Worm (Caenorhabditis elegans) whole organism, mixed stage, embryonic: ENCODE data around the gene msp-40.
"Not testable (repeated sequence)": the region's sequence is repeated elsewhere in the genome, so short reads cannot be mapped to it uniquely, and the experiment has no call there.

Experiments
- M03D4.4 ChIP-seq: sonication (generic microtip); optimal IDR thresholded peaks from 2 replicates; lab custom pipeline; 2017; ENCODE audit warnings: mild to moderate bottlenecking, missing genetic modification characterization, missing compliant biosample characterization
- bed-3 ChIP-seq: fragments of 200-800 bp; sonication (Bioruptor generic); optimal IDR thresholded peaks from 3 replicates; lab custom pipeline; 2018; ENCODE audit warnings: mild to moderate bottlenecking, missing genetic modification characterization, moderate library complexity, missing compliant biosample characterization
- blmp-1 ChIP-seq: fragments of 150-350 bp; optimal IDR thresholded peaks from 2 replicates; lab custom pipeline; 2014; ENCODE audit warnings: missing biosample characterization, missing genetic modification characterization
- ceh-39 ChIP-seq: fragments of 150-350 bp; optimal IDR thresholded peaks from 2 replicates; lab custom pipeline; 2014; ENCODE audit warnings: missing biosample characterization, missing genetic modification characterization
- ceh-43 ChIP-seq: fragments of 200-800 bp; sonication (Bioruptor generic); optimal IDR thresholded peaks from 2 replicates; lab custom pipeline; 2018; ENCODE audit warnings: mild to moderate bottlenecking, missing genetic modification characterization, moderate library complexity, missing compliant biosample characterization
- ceh-83 ChIP-seq: fragments of 200-800 bp; sonication (Bioruptor generic); optimal IDR thresholded peaks from 2 replicates; lab custom pipeline; 2018; ENCODE audit warnings: mild to moderate bottlenecking, missing genetic modification characterization, missing compliant biosample characterization
- ces-1 ChIP-seq: fragments of 150-350 bp; optimal IDR thresholded peaks from 2 replicates; lab custom pipeline; 2014; ENCODE audit warnings: missing biosample characterization, missing genetic modification reagents, missing genetic modification characterization
- cnd-1 ChIP-seq: fragments of 200-800 bp; sonication (Bioruptor generic); optimal IDR thresholded peaks from 2 replicates; lab custom pipeline; 2018; ENCODE audit warnings: mild to moderate bottlenecking, missing genetic modification characterization, missing compliant biosample characterization
- drap-1 ChIP-seq: fragments of 200-800 bp; sonication (Bioruptor generic); optimal IDR thresholded peaks from 3 replicates; lab custom pipeline; 2018; ENCODE audit warnings: mild to moderate bottlenecking, missing genetic modification characterization, missing compliant biosample characterization
- elt-1 ChIP-seq: sonication (generic microtip); optimal IDR thresholded peaks from 2 replicates; lab custom pipeline; 2017; ENCODE audit warnings: missing genetic modification characterization, mild to moderate bottlenecking, missing compliant biosample characterization, antibody characterized with exemption, moderate library complexity, borderline replicate concordance; ENCODE audit not compliant: insufficient read depth
- elt-3 ChIP-seq: fragments of 150-350 bp; optimal IDR thresholded peaks from 2 replicates; lab custom pipeline; 2014; ENCODE audit warnings: missing biosample characterization, missing genetic modification characterization
- ham-2 ChIP-seq: fragments of 200-800 bp; sonication (Bioruptor generic); optimal IDR thresholded peaks from 2 replicates; lab custom pipeline; 2018; ENCODE audit warnings: mild to moderate bottlenecking, missing genetic modification characterization, missing compliant biosample characterization
- hlh-1 ChIP-seq: fragments of 150-350 bp; optimal IDR thresholded peaks from 2 replicates; lab custom pipeline; 2014; ENCODE audit warnings: missing biosample characterization, missing genetic modification reagents, missing genetic modification characterization
- lin-13 ChIP-seq: fragments of 150-350 bp; optimal IDR thresholded peaks from 2 replicates; lab custom pipeline; 2014; ENCODE audit warnings: missing biosample characterization, missing genetic modification characterization
- lin-32 ChIP-seq: fragments of 200-800 bp; sonication (Bioruptor generic); optimal IDR thresholded peaks from 2 replicates; lab custom pipeline; 2018; ENCODE audit warnings: mild to moderate bottlenecking, missing genetic modification characterization, missing compliant biosample characterization
- lsy-2 ChIP-seq: fragments of 150-350 bp; optimal IDR thresholded peaks from 2 replicates; lab custom pipeline; 2014; ENCODE audit warnings: missing biosample characterization, missing genetic modification characterization
- mab-5 ChIP-seq: fragments of 150-350 bp; optimal IDR thresholded peaks from 2 replicates; lab custom pipeline; 2014; ENCODE audit warnings: missing biosample characterization, missing genetic modification characterization
- mep-1 ChIP-seq: fragments of 150-350 bp; optimal IDR thresholded peaks from 2 replicates; lab custom pipeline; 2017; ENCODE audit warnings: missing biosample characterization, missing genetic modification reagents, missing genetic modification characterization, inconsistent platforms
- mls-2 ChIP-seq: sonication (generic microtip); optimal IDR thresholded peaks from 2 replicates; lab custom pipeline; 2016; ENCODE audit warnings: mild to moderate bottlenecking, missing genetic modification characterization, moderate library complexity, missing compliant biosample characterization
- nhr-12 ChIP-seq: fragments of 150-350 bp; optimal IDR thresholded peaks from 2 replicates; lab custom pipeline; 2014; ENCODE audit warnings: missing biosample characterization, missing genetic modification characterization
- nhr-2 ChIP-seq: fragments of 150-350 bp; optimal IDR thresholded peaks from 2 replicates; lab custom pipeline; 2014; ENCODE audit warnings: missing biosample characterization, missing genetic modification characterization
- nhr-237 ChIP-seq: fragments of 150-350 bp; optimal IDR thresholded peaks from 2 replicates; lab custom pipeline; 2014; ENCODE audit warnings: missing biosample characterization, missing genetic modification characterization
- nhr-28 ChIP-seq: fragments of 150-350 bp; optimal IDR thresholded peaks from 2 replicates; lab custom pipeline; 2014; ENCODE audit warnings: missing biosample characterization, missing genetic modification characterization
- pha-4 ChIP-seq: fragments of 150-350 bp; optimal IDR thresholded peaks from 2 replicates; lab custom pipeline; 2018; ENCODE audit warnings: missing biosample characterization, missing genetic modification reagents, missing genetic modification characterization
- sem-2 ChIP-seq: fragments of 200-800 bp; sonication (Bioruptor generic); optimal IDR thresholded peaks from 2 replicates; lab custom pipeline; 2018; ENCODE audit warnings: mild to moderate bottlenecking, missing genetic modification characterization, missing compliant biosample characterization
- tbx-8 ChIP-seq: fragments of 200-800 bp; sonication (Bioruptor generic); optimal IDR thresholded peaks from 2 replicates; lab custom pipeline; 2018; ENCODE audit warnings: mild to moderate bottlenecking, missing genetic modification characterization, moderate library complexity, missing compliant biosample characterization
- unc-120 ChIP-seq: sonication (generic microtip); optimal IDR thresholded peaks from 2 replicates; lab custom pipeline; 2017; ENCODE audit warnings: missing genetic modification characterization, missing compliant biosample characterization; ENCODE audit not compliant: poor library complexity, severe bottlenecking
- unc-39 ChIP-seq: fragments of 150-350 bp; optimal IDR thresholded peaks from 2 replicates; lab custom pipeline; 2014; ENCODE audit warnings: missing biosample characterization, missing genetic modification characterization
- unc-62 ChIP-seq: fragments of 150-350 bp; optimal IDR thresholded peaks from 2 replicates; lab custom pipeline; 2014; ENCODE audit warnings: missing biosample characterization, missing genetic modification reagents, missing genetic modification characterization
- zip-8 ChIP-seq: fragments of 150-350 bp; optimal IDR thresholded peaks from 2 replicates; lab custom pipeline; 2014; ENCODE audit warnings: missing biosample characterization, missing genetic modification characterization
- ztf-11 ChIP-seq: fragments of 150-350 bp; optimal IDR thresholded peaks from 2 replicates; lab custom pipeline; 2014; ENCODE audit warnings: missing biosample characterization, missing genetic modification characterization

msp-40 gene

DNA sequence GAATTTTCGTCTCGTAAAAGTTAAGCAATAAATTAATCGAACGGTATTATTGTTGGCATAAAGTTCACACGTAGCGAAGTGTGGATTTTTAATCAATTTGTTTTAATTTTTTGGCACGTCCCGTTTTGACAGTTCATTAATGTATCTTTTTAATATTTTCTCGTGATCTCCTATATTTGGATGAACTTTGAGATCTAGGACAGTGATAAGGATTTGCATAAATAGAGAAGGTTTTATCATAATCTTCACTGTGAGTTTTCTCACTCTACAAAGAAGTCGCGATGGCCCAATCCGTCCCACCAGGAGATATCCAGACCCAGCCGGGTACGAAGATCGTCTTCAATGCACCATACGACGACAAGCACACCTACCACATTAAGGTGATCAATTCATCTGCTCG lies at the start of gene msp-40, which contains the start of gene C33F10.8:
TSS of gene msp-40 (plus strand) at position 282 of the 400 bp plus-strand sequence.
TSS of gene C33F10.8 (minus strand) at position 101 of the 400 bp plus-strand sequence.
- not testable (repeated sequence) for TF ChIP-seq nhr-12 (tag; lab: Kevin White, UChicago); ceh-83; mep-1 (tag; lab: Kevin White, UChicago)

DNA sequence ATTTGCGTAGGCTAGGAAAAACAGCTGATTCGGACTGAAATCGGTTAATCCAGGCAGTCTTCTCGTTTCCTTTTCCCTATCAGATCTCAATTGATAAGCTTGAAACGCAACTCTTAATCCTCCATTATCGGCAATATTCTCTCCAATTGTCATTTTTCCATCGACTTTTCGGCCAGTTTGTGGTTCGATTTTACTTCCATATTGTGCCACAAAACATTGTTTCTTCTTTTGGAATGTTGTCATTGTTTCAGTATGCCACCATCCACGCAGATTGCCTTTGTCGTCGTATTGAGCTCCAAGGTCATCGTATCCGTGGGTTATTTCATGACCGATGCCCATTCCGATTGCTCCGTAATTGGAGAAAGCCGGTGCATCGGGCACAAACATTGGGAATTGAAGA lies 49.4 kb upstream of the msp-40 start:
- TF ChIP-seq ces-1 (GFP tag; lab: Kevin White, UChicago) (no peak), hlh-1 (tag; lab: Kevin White, UChicago) (no peak), mab-5 (tag; lab: Kevin White, UChicago) (no peak), tbx-8 (GFP tag; lab: Kevin White, UChicago) (no peak), ham-2 (GFP tag; lab: Kevin White, UChicago) (no peak), nhr-237 (tag; lab: Kevin White, UChicago) (no peak), drap-1 (GFP tag; lab: Kevin White, UChicago) (no peak), unc-120 (tag; lab: Kevin White, UChicago) (no peak), nhr-12 (tag; lab: Kevin White, UChicago) (no peak), nhr-28 (tag; lab: Kevin White, UChicago) (no peak), blmp-1 (tag; lab: Kevin White, UChicago) (no peak), lsy-2 (no peak), M03D4.4 (tag; lab: Kevin White, UChicago) (no peak), elt-1 (tag; lab: Kevin White, UChicago) (no peak), elt-3 (tag; lab: Kevin White, UChicago) (no peak)

DNA sequence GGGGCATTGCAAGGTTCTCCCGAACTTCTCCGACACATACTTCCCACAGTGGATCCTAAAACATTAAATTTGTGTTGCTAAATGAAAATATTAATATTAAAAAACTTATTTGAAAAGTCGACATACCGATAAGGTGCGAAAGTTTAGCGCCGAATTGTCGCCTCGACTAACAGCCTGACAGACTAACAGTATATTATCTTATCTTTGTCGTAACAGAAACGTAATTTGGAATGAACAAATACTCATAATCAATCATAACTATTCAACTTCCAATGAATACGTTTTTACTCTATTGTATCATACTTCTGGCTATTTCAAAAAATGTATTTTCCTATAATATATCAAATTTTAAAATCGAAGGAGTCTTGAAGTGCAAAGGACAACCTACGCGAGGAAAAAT lies 48.3 kb upstream of the msp-40 start, which contains the start of gene F26G1.11:
TSS of gene F26G1.11 (plus strand) at position 205 of the 400 bp plus-strand sequence.
- TF ChIP-seq nhr-12 (tag; lab: Kevin White, UChicago) (no peak), ceh-39 (tag; lab: Kevin White, UChicago) (no peak), elt-3 (tag; lab: Kevin White, UChicago) (no peak), M03D4.4 (tag; lab: Kevin White, UChicago) (no peak), nhr-28 (tag; lab: Kevin White, UChicago) (no peak), cnd-1 (tag; lab: Kevin White, UChicago) (no peak), hlh-1 (tag; lab: Kevin White, UChicago) (no peak), bed-3 (GFP tag; lab: Kevin White, UChicago) (no peak)

DNA sequence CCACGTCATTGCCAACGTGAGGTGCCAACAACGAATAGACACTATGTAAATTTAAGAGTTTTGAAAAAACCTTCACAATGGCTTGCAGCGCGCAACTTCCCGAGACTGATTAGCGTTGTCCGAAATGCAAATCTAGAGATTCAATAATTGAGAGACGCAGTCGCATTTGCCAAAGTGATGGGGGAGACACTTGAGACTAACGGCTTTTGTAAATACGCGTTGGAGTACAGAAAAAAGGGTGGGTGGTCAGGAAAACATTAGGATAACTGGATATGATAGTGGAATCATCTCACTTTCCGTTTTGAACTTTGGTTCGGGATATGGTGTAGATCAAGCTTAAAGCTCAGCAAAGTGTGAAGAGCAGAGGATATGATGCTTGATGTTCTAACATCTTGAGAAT lies 45.5 kb upstream of the msp-40 start:
- TF ChIP-seq sem-2 (GFP tag; lab: Kevin White, UChicago) (no peak), lin-32 (no peak), lsy-2 (no peak), M03D4.4 (tag; lab: Kevin White, UChicago) (no peak), cnd-1 (tag; lab: Kevin White, UChicago) (no peak), ceh-43 (GFP tag; lab: Kevin White, UChicago) (no peak), ces-1 (GFP tag; lab: Kevin White, UChicago) (no peak), pha-4 (peak; percentile 84)

- TF ChIP-seq tbx-8 (GFP tag; lab: Kevin White, UChicago) (no peak), nhr-2 (tag; lab: Kevin White, UChicago) (no peak), unc-62 (GFP tag; lab: Kevin White, UChicago) (no peak), lsy-2 (no peak), zip-8 (no peak), elt-3 (tag; lab: Kevin White, UChicago) (no peak), nhr-28 (tag; lab: Kevin White, UChicago) (no peak), ceh-39 (tag; lab: Kevin White, UChicago) (no peak), blmp-1 (tag; lab: Kevin White, UChicago) (no peak), ceh-83 (no peak), cnd-1 (tag; lab: Kevin White, UChicago) (no peak), ztf-11 (no peak), unc-120 (tag; lab: Kevin White, UChicago) (no peak), mls-2 (tag; lab: Kevin White, UChicago) (no peak), drap-1 (GFP tag; lab: Kevin White, UChicago) (no peak), unc-39 (tag; lab: Kevin White, UChicago) (no peak), lin-13 (tag; lab: Kevin White, UChicago) (no peak)
Observed at ce11 chrII:4784436-4784835, 40.8 kb upstream of the msp-40 start, which contains the start of gene nep-12. Gene nep-12 (minus strand): TSS chrII:4784536.
